Worm (Caenorhabditis elegans): ENCODE data around the gene daf-28.

daf-28 gene

DNA sequence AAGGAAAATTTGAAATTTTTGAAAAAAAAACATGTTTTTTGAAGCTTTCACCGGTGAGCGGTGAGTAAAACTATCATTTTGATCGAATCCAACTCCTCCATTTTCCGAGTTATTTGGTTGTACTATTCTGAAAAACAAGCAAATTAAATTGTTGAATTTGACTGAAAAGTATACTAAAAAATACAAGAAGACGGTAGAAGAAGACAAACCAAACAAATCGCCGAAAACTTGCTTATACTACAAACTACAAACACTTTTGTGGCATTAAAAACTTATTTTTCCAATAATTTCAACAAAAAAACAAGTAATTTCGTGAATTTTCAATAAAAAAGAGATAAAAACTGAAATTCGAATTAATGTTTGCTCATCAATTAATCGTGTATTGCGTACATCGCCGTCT lies 36.3 kb upstream of the daf-28 start, which contains the start of gene fbxa-194:
TSS of gene fbxa-194 (minus strand) at position 101 of the 400 bp plus-strand sequence.
- TF ChIP-seq F52B5.7 (tag; optimal IDR thresholded peaks at IDR 0.05) (no peak), F39B2.1 (GFP tag; IDR thresholded peaks at IDR 0.05) (no peak), ceh-58 (GFP tag; IDR thresholded peaks at IDR 0.05) (no peak), nfya-1 (tag; optimal IDR thresholded peaks at IDR 0.05; ENCODE audit: borderline replicate concordance, insufficient read depth) (no peak), Y53G8AR.9 (GFP tag; conservative IDR thresholded peaks at IDR 0.05) (no peak), ztf-22 (GFP tag; optimal IDR thresholded peaks at IDR 0.05) (no peak), nfyb-1 (GFP tag; IDR thresholded peaks at IDR 0.05) (no peak), rec-8 (tag; optimal IDR thresholded peaks at IDR 0.05) (no peak), nfya-2 (GFP tag; IDR thresholded peaks at IDR 0.05) (no peak), F57C9.4 (tag; optimal IDR thresholded peaks at IDR 0.05) (no peak), rpc-1 (optimal IDR thresholded peaks at IDR 0.05) (no peak), rpc-1 (tag; optimal IDR thresholded peaks at IDR 0.05) (no peak), lsl-1 (GFP tag; optimal IDR thresholded peaks at IDR 0.05) (no peak), Y67H2A.10 (GFP tag; conservative IDR thresholded peaks at IDR 0.05) (no peak), tlf-1 (GFP tag; optimal IDR thresholded peaks at IDR 0.05) (no peak)

- TF ChIP-seq ceh-100 (GFP tag; IDR thresholded peaks at IDR 0.05) = no peak
- no peak for TF ChIP-seq dpff-1 (tag; optimal IDR thresholded peaks at IDR 0.05)
- TF ChIP-seq sea-2 (GFP tag; IDR thresholded peaks at IDR 0.05) = no peak
- TF ChIP-seq hrde-1 (tag; optimal IDR thresholded peaks at IDR 0.05; ENCODE audit: borderline replicate concordance) = no peak
- peak; percentile 91 for TF ChIP-seq hsf-1 (GFP tag; IDR thresholded peaks at IDR 0.05)
These were observed 35.7 kb upstream of the daf-28 start for ce11 chrV:19779220-19779619.

- no peak for TF ChIP-seq sdz-38 (tag; optimal IDR thresholded peaks at IDR 0.05)
- no peak for TF ChIP-seq attf-3 (GFP tag; conservative IDR thresholded peaks at IDR 0.05)
- no peak for TF ChIP-seq chd-7 (tag; optimal IDR thresholded peaks at IDR 0.05)
- no peak for TF ChIP-seq F37B4.10 (GFP tag; IDR thresholded peaks at IDR 0.05)
- no peak for TF ChIP-seq F55B11.4 (tag; optimal IDR thresholded peaks at IDR 0.05; ENCODE audit: borderline replicate concordance, insufficient read depth)
- TF ChIP-seq C06A6.2 (GFP tag; conservative IDR thresholded peaks at IDR 0.05) = no peak
- no peak for TF ChIP-seq ztf-6 (GFP tag; IDR thresholded peaks at IDR 0.05)
- no peak for TF ChIP-seq lsy-27 (tag; optimal IDR thresholded peaks at IDR 0.05; ENCODE audit: borderline replicate concordance, insufficient read depth)
- no peak for TF ChIP-seq atf-7 (tag; optimal IDR thresholded peaks at IDR 0.05)
- no peak for TF ChIP-seq hsf-1 (GFP tag; IDR thresholded peaks at IDR 0.05)
- TF ChIP-seq rcor-1 (GFP tag; IDR thresholded peaks at IDR 0.05) = no peak
- TF ChIP-seq snpc-1.1 (tag; optimal IDR thresholded peaks at IDR 0.05; ENCODE audit: insufficient read depth) = no peak
- no peak for TF ChIP-seq nhr-27 (tag; optimal IDR thresholded peaks at IDR 0.05)
- no peak for TF ChIP-seq B0336.3 (GFP tag; IDR thresholded peaks at IDR 0.05)
- TF ChIP-seq nfya-2 (GFP tag; IDR thresholded peaks at IDR 0.05) = no peak
- no peak for TF ChIP-seq F57C9.4 (tag; optimal IDR thresholded peaks at IDR 0.05)
These were observed 31.1 kb upstream of the daf-28 start, which contains the start of gene srt-45 for ce11 chrV:19783829-19784228. Gene srt-45 (plus strand): TSS chrV:19784129.

ce11 chrV:19788360-19788759 lies 26.6 kb upstream of the daf-28 start, which contains the start of gene clec-258:
Gene clec-258 (plus strand): TSS chrV:19788440.
- TF ChIP-seq repo-1 (tag; optimal IDR thresholded peaks at IDR 0.05) (no peak), nhr-80 (tag; optimal IDR thresholded peaks at IDR 0.05) (peak; percentile 56)
